Worm (Caenorhabditis elegans) whole organism, L4/young adult: Measurements from ENCODE around the gene F46C5.6.

Source experiments
- W03F9.2 ChIP-seq: fragments of 150-350 bp; optimal IDR thresholded peaks from 2 replicates; lab custom pipeline; 2014; ENCODE audit warnings: missing biosample characterization, missing genetic modification characterization
- dao-5 ChIP-seq: sonication (generic microtip); optimal IDR thresholded peaks from 2 replicates; lab custom pipeline; 2016; ENCODE audit warnings: missing genotype, missing genetic modification characterization, moderate library complexity, missing compliant biosample characterization
- him-1 ChIP-seq: sonication (generic microtip); optimal IDR thresholded peaks from 2 replicates; lab custom pipeline; 2016; ENCODE audit warnings: missing genotype, missing genetic modification reagents, missing genetic modification characterization, missing compliant biosample characterization

DNA sequence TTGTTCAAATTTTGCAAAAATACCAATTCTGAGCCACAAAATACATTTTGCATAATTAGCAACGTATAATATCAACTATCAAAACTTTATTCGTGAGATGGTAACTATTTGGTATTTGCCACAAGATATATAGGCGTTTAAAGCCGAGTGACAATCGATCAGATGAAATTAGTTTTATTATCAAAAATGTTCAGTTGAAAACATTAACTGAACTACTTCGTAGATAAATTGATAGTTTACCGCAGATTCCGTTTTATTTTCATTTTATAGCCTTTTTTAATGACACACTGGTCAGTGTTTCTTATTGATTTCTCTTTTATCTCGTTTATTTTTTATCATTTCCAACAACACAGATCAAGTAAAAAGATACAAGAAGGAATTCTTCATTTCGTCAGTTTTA is 27.1 kb downstream of the F46C5.6 start:
- no peak for TF ChIP-seq W03F9.2 (tag; lab: Kevin White, UChicago)
- no peak for TF ChIP-seq him-1
- no peak for TF ChIP-seq dao-5
